Worm (Caenorhabditis elegans) whole organism, young adult: ENCODE results near the gene nuo-5.
A peak's percentile ranks its signal among the peaks of the same experiment; 100 is the strongest.

Experiments used
- B0019.2 ChIP-seq: fragments of 200-800 bp; sonication (Bioruptor generic); conservative IDR thresholded peaks from 2 replicates; pipeline ENCODE4 v1.3.6; 2022; ENCODE audit warnings: missing genetic modification reagents, missing genetic modification characterization, missing compliant biosample characterization
- C17E4.6 ChIP-seq: fragments of 200-800 bp; sonication (Bioruptor generic); IDR thresholded peaks from 2 replicates; pipeline ENCODE4 v1.3.6; 2022; ENCODE audit warnings: missing genetic modification reagents, missing genetic modification characterization, missing compliant biosample characterization
- F37B4.10 ChIP-seq: fragments of 200-800 bp; sonication (Bioruptor generic); IDR thresholded peaks from 2 replicates; pipeline ENCODE4 v1.3.6; 2022; ENCODE audit warnings: missing genetic modification characterization, missing compliant biosample characterization
- F39B2.1 ChIP-seq: fragments of 200-800 bp; sonication (Bioruptor generic); IDR thresholded peaks from 2 replicates; pipeline ENCODE4 v1.3.6; 2022; ENCODE audit warnings: missing genetic modification reagents, missing genetic modification characterization, missing compliant biosample characterization
- F49E8.2 ChIP-seq: sonication (generic microtip); optimal IDR thresholded peaks from 3 replicates; lab custom pipeline; 2017; ENCODE audit warnings: missing genetic modification characterization, mild to moderate bottlenecking, missing compliant biosample characterization, antibody characterized with exemption, moderate library complexity; ENCODE audit not compliant: insufficient read depth
- F57C9.4 ChIP-seq: sonication (generic microtip); optimal IDR thresholded peaks from 2 replicates; lab custom pipeline; 2017; ENCODE audit warnings: mild to moderate bottlenecking, missing genetic modification characterization, missing compliant biosample characterization
- T07F8.4 ChIP-seq: sonication (generic microtip); optimal IDR thresholded peaks from 2 replicates; lab custom pipeline; 2016; ENCODE audit warnings: mild to moderate bottlenecking, missing genetic modification characterization, moderate library complexity, missing compliant biosample characterization
- T26A5.8 ChIP-seq: sonication (generic microtip); optimal IDR thresholded peaks from 2 replicates; lab custom pipeline; 2016; ENCODE audit warnings: missing genetic modification characterization, missing compliant biosample characterization
- Y53F4B.3 ChIP-seq: fragments of 200-800 bp; sonication (Bioruptor generic); IDR thresholded peaks from 2 replicates; pipeline ENCODE4 v1.3.6; 2022; ENCODE audit warnings: missing genetic modification reagents, missing genetic modification characterization, missing compliant biosample characterization
- Y56A3A.18 ChIP-seq: fragments of 200-800 bp; sonication (Bioruptor generic); IDR thresholded peaks from 2 replicates; pipeline ENCODE4 v1.3.6; 2022; ENCODE audit warnings: missing genetic modification reagents, missing genetic modification characterization, missing compliant biosample characterization
- Y67H2A.10 ChIP-seq: fragments of 200-800 bp; sonication (Bioruptor generic); conservative IDR thresholded peaks from 2 replicates; pipeline ENCODE4 v1.3.6; 2022; ENCODE audit warnings: missing genetic modification reagents, missing genetic modification characterization, missing compliant biosample characterization
- Y95B8A.8 ChIP-seq: fragments of 200-800 bp; sonication (Bioruptor generic); IDR thresholded peaks from 2 replicates; pipeline ENCODE4 v1.3.6; 2022; ENCODE audit warnings: missing genetic modification reagents, missing genetic modification characterization, missing compliant biosample characterization
- ZK185.1 ChIP-seq: sonication (generic microtip); optimal IDR thresholded peaks from 2 replicates; lab custom pipeline; 2016; ENCODE audit warnings: mild to moderate bottlenecking, missing genetic modification characterization, missing compliant biosample characterization; ENCODE audit not compliant: poor library complexity, severe bottlenecking
- akir-1 ChIP-seq: fragments of 200-800 bp; sonication (Bioruptor generic); optimal IDR thresholded peaks from 2 replicates; lab custom pipeline; 2018; ENCODE audit warnings: mild to moderate bottlenecking, missing genetic modification characterization, moderate library complexity, missing compliant biosample characterization
- atf-7 ChIP-seq: sonication (generic microtip); optimal IDR thresholded peaks from 2 replicates; lab custom pipeline; 2017; ENCODE audit warnings: mild to moderate bottlenecking, missing genetic modification characterization, missing compliant biosample characterization
- attf-5 ChIP-seq: fragments of 200-800 bp; sonication (Bioruptor generic); optimal IDR thresholded peaks from 2 replicates; lab custom pipeline; 2018; ENCODE audit warnings: mild to moderate bottlenecking, missing genetic modification characterization, missing compliant biosample characterization
- bed-2 ChIP-seq: fragments of 200-800 bp; sonication (Bioruptor generic); IDR thresholded peaks from 2 replicates; pipeline ENCODE4 v1.3.6; 2022; ENCODE audit warnings: missing genetic modification reagents, missing genetic modification characterization, missing compliant biosample characterization
- ceh-100 ChIP-seq: fragments of 200-800 bp; sonication (Bioruptor generic); IDR thresholded peaks from 2 replicates; pipeline ENCODE4 v1.3.6; 2022; ENCODE audit warnings: missing genetic modification reagents, missing genetic modification characterization, missing compliant biosample characterization
- ceh-40 ChIP-seq: fragments of 200-800 bp; sonication (Bioruptor generic); IDR thresholded peaks from 2 replicates; pipeline ENCODE4 v1.3.6; 2022; ENCODE audit warnings: missing genetic modification characterization, missing compliant biosample characterization
- ceh-79 ChIP-seq: sonication (generic microtip); optimal IDR thresholded peaks from 2 replicates; lab custom pipeline; 2017; ENCODE audit warnings: mild to moderate bottlenecking, missing genetic modification characterization, missing compliant biosample characterization
- ceh-91 ChIP-seq: fragments of 200-800 bp; sonication (Bioruptor generic); IDR thresholded peaks from 2 replicates; pipeline ENCODE4 v1.3.6; 2022; ENCODE audit warnings: missing genetic modification reagents, missing genetic modification characterization, missing compliant biosample characterization
- chd-7 ChIP-seq: sonication (generic microtip); optimal IDR thresholded peaks from 2 replicates; lab custom pipeline; 2016; ENCODE audit warnings: mild to moderate bottlenecking, missing genetic modification characterization, moderate library complexity, missing compliant biosample characterization
- dpl-1 ChIP-seq: fragments of 150-350 bp; optimal IDR thresholded peaks from 2 replicates; lab custom pipeline; 2014; ENCODE audit warnings: missing biosample characterization, missing genetic modification reagents, missing genetic modification characterization
- ekl-4 ChIP-seq: fragments of 200-800 bp; sonication (Bioruptor generic); IDR thresholded peaks from 2 replicates; pipeline ENCODE4 v1.3.6; 2022; ENCODE audit warnings: missing genetic modification reagents, missing genetic modification characterization, missing compliant biosample characterization
- fkh-3 ChIP-seq: sonication (generic microtip); optimal IDR thresholded peaks from 2 replicates; lab custom pipeline; 2016; ENCODE audit warnings: mild to moderate bottlenecking, missing genetic modification characterization, missing compliant biosample characterization
- hlh-26 ChIP-seq: fragments of 200-800 bp; sonication (Bioruptor generic); conservative IDR thresholded peaks from 2 replicates; pipeline ENCODE4 v1.3.6; 2022; ENCODE audit warnings: missing genetic modification reagents, missing genetic modification characterization, missing compliant biosample characterization
- hrde-1 ChIP-seq: sonication (generic microtip); optimal IDR thresholded peaks from 2 replicates; lab custom pipeline; 2016; ENCODE audit warnings: missing genetic modification characterization, mild to moderate bottlenecking, missing compliant biosample characterization, moderate library complexity, missing genotype, missing genetic modification reagents, borderline replicate concordance
- hsf-1 ChIP-seq: fragments of 200-800 bp; sonication (Bioruptor generic); IDR thresholded peaks from 2 replicates; pipeline ENCODE4 v1.3.6; 2022; ENCODE audit warnings: missing genetic modification reagents, missing genetic modification characterization, missing compliant biosample characterization
- let-526 ChIP-seq: fragments of 200-800 bp; sonication (Bioruptor generic); IDR thresholded peaks from 2 replicates; pipeline ENCODE4 v1.3.6; 2022; ENCODE audit warnings: missing genetic modification reagents, missing genetic modification characterization, missing compliant biosample characterization
- lin-35 ChIP-seq, 3 experiments: fragments of 150-350 bp in 2 of 3; sonication (generic microtip) in 1 of 3; optimal IDR thresholded peaks; 2 replicates each; lab custom pipeline; 2014 to 2018; ENCODE audit warnings: missing biosample characterization in 3 of 3, missing genetic modification characterization in 3 of 3, missing genetic modification reagents in 3 of 3
- lin-54 ChIP-seq: fragments of 200-800 bp; sonication (Bioruptor generic); optimal IDR thresholded peaks from 2 replicates; lab custom pipeline; 2018; ENCODE audit warnings: mild to moderate bottlenecking, missing genetic modification characterization, missing compliant biosample characterization
- lsy-27 ChIP-seq: sonication (generic microtip); optimal IDR thresholded peaks from 2 replicates; lab custom pipeline; 2017; ENCODE audit warnings: missing genetic modification characterization, mild to moderate bottlenecking, missing compliant biosample characterization, antibody characterized with exemption, missing genotype, borderline replicate concordance; ENCODE audit not compliant: insufficient read depth
- madf-3 ChIP-seq: fragments of 200-800 bp; sonication (Bioruptor generic); IDR thresholded peaks from 2 replicates; pipeline ENCODE4 v1.3.6; 2022; ENCODE audit warnings: missing genetic modification reagents, missing genetic modification characterization, missing compliant biosample characterization
- madf-8 ChIP-seq: fragments of 200-800 bp; sonication (Bioruptor generic); conservative IDR thresholded peaks from 2 replicates; pipeline ENCODE4 v1.3.6; 2022; ENCODE audit warnings: missing genetic modification reagents, missing genetic modification characterization, missing compliant biosample characterization
- nfyb-1 ChIP-seq: fragments of 200-800 bp; sonication (Bioruptor generic); IDR thresholded peaks from 2 replicates; pipeline ENCODE4 v1.3.6; 2022; ENCODE audit warnings: missing genetic modification reagents, missing genetic modification characterization, missing compliant biosample characterization
- nhr-27 ChIP-seq: fragments of 200-800 bp; sonication (Bioruptor generic); optimal IDR thresholded peaks from 2 replicates; lab custom pipeline; 2018; ENCODE audit warnings: mild to moderate bottlenecking, missing genetic modification characterization, moderate library complexity, missing compliant biosample characterization
- pbrm-1 ChIP-seq: fragments of 200-800 bp; sonication (Bioruptor generic); IDR thresholded peaks from 2 replicates; pipeline ENCODE4 v1.3.6; 2022; ENCODE audit warnings: missing genetic modification reagents, missing genetic modification characterization, missing compliant biosample characterization
- rpc-1 ChIP-seq, 2 experiments: fragments of 150-350 bp in 1 of 2; sonication (generic microtip) in 1 of 2; optimal IDR thresholded peaks; 2 replicates each; lab custom pipeline; 2014 to 2018; ENCODE audit warnings: missing biosample characterization in 1 of 2, missing genetic modification characterization in 1 of 2, missing genetic modification reagents in 1 of 2, missing genotype in 1 of 2
- sea-2 ChIP-seq: fragments of 200-800 bp; sonication (Bioruptor generic); IDR thresholded peaks from 2 replicates; pipeline ENCODE4 v1.3.6; 2022; ENCODE audit warnings: missing genetic modification characterization, missing compliant biosample characterization
- snpc-3.4 ChIP-seq: sonication (generic microtip); optimal IDR thresholded peaks from 2 replicates; lab custom pipeline; 2017; ENCODE audit warnings: missing genetic modification characterization, mild to moderate bottlenecking, missing compliant biosample characterization, antibody characterized with exemption, moderate library complexity, missing genotype, missing genetic modification reagents
- somi-1 ChIP-seq: fragments of 200-800 bp; sonication (Bioruptor generic); optimal IDR thresholded peaks from 2 replicates; lab custom pipeline; 2018; ENCODE audit warnings: mild to moderate bottlenecking, missing genetic modification characterization, missing compliant biosample characterization
- zfh-2 ChIP-seq: fragments of 200-800 bp; sonication (Bioruptor generic); conservative IDR thresholded peaks from 2 replicates; pipeline ENCODE4 v1.3.6; 2022; ENCODE audit warnings: missing genetic modification reagents, missing genetic modification characterization, missing compliant biosample characterization
- ztf-18 ChIP-seq: sonication (generic microtip); optimal IDR thresholded peaks from 2 replicates; lab custom pipeline; 2016; ENCODE audit warnings: missing genotype, mild to moderate bottlenecking, missing genetic modification characterization, missing compliant biosample characterization
- ztf-22 ChIP-seq: fragments of 200-800 bp; sonication (Bioruptor generic); optimal IDR thresholded peaks from 2 replicates; lab custom pipeline; 2018; ENCODE audit warnings: mild to moderate bottlenecking, missing genetic modification characterization, moderate library complexity, missing compliant biosample characterization
- ztf-26 ChIP-seq: sonication (generic microtip); optimal IDR thresholded peaks from 2 replicates; lab custom pipeline; 2017; ENCODE audit warnings: missing genetic modification characterization, missing compliant biosample characterization
- ztf-3 ChIP-seq: fragments of 200-800 bp; sonication (Bioruptor generic); optimal IDR thresholded peaks from 2 replicates; lab custom pipeline; 2018; ENCODE audit warnings: mild to moderate bottlenecking, missing genetic modification characterization, missing compliant biosample characterization

nuo-5 gene

DNA sequence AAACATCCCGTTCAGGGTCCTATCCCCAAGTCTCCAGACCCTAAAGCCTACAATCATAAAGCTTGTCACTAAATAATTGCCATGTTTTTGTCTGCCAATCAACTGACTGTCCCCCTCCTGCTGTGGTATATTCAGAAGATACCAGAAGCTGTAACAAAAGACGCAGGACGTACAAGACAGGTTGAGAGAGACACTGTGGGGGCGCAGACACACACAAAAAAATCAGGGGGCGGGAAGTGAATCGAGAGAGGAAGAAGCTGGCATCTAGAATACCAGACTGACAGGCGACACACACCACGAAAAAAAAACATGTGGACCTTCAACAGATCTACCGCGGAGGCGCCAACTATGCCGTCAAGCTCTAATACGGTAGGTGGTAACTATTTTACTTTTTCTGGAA lies 27.6 kb upstream of the nuo-5 start, which contains the start of gene kel-8:
kel-8 (plus strand) TSS at position 301 of the 400 bp plus-strand sequence.
- TF ChIP-seq hsf-1 (GFP tag; lab: Robert Waterston, UW) (no peak), madf-3 (GFP tag; lab: Robert Waterston, UW) (0 out of 2 replicates have a peak, but pooled peaks have one; percentile 39), hlh-26 (GFP tag; lab: Robert Waterston, UW) (no peak)

ce11 chrV:2672603-2673002 lies 26.2 kb upstream of the nuo-5 start, which contains the start of gene W02G9.3:
Gene W02G9.3, plus strand, starts transcription at chrV:2672986.
- TF ChIP-seq ceh-91 (GFP tag; lab: Robert Waterston, UW): peak; percentile 44; the same call in 1 of the 2 replicates
- no peak for TF ChIP-seq fkh-3
- no peak for TF ChIP-seq akir-1 (GFP tag; lab: Kevin White, UChicago)
- TF ChIP-seq T07F8.4 (tag; lab: Kevin White, UChicago): no peak
- no peak for TF ChIP-seq lsy-27 (tag; lab: Kevin White, UChicago)
- no peak for TF ChIP-seq Y53F4B.3 (GFP tag; lab: Robert Waterston, UW)
- no peak for TF ChIP-seq chd-7
- no peak for TF ChIP-seq C17E4.6
- no peak for TF ChIP-seq madf-8
- no peak for TF ChIP-seq nhr-27
- TF ChIP-seq F37B4.10 (GFP tag; lab: Robert Waterston, UW): no peak
- no peak for TF ChIP-seq ztf-18 (tag; lab: Kevin White, UChicago)
- TF ChIP-seq F49E8.2 (tag; lab: Kevin White, UChicago): peak; percentile 60
- TF ChIP-seq Y95B8A.8 (GFP tag; lab: Robert Waterston, UW): no peak
- no peak for TF ChIP-seq nfyb-1 (GFP tag; lab: Robert Waterston, UW)
- TF ChIP-seq ztf-26 (tag; lab: Kevin White, UChicago): no peak
- TF ChIP-seq sea-2 (GFP tag; lab: Robert Waterston, UW): no peak
- TF ChIP-seq lin-35 (GFP tag; optimal IDR thresholded peaks at IDR 0.05; lab: Kevin White, UChicago): peak in 1 of 3 experiments; percentile 81
- peak; percentile 72 for TF ChIP-seq attf-5 (GFP tag; lab: Kevin White, UChicago)
- TF ChIP-seq lin-54 (GFP tag; lab: Kevin White, UChicago): peak; percentile 73
- no peak for TF ChIP-seq ztf-3 (GFP tag; lab: Kevin White, UChicago)
- no peak for TF ChIP-seq ztf-22 (GFP tag; lab: Kevin White, UChicago)
- TF ChIP-seq Y56A3A.18 (GFP tag; lab: Robert Waterston, UW): no peak
- no peak for TF ChIP-seq rpc-1 (optimal IDR thresholded peaks at IDR 0.05; lab: Kevin White, UChicago)
- no peak for TF ChIP-seq rpc-1 (tag; optimal IDR thresholded peaks at IDR 0.05; lab: Kevin White, UChicago)
- no peak for TF ChIP-seq zfh-2
- no peak for TF ChIP-seq Y67H2A.10 (GFP tag; lab: Robert Waterston, UW)
- no peak for TF ChIP-seq ceh-40 (GFP tag; lab: Robert Waterston, UW)
- no peak for TF ChIP-seq ekl-4 (GFP tag; lab: Robert Waterston, UW)
- TF ChIP-seq T26A5.8 (tag; lab: Kevin White, UChicago): no peak
- no peak for TF ChIP-seq ceh-79
- no peak for TF ChIP-seq somi-1 (GFP tag; lab: Kevin White, UChicago)
- no peak for TF ChIP-seq bed-2 (GFP tag; lab: Robert Waterston, UW)
- TF ChIP-seq ZK185.1 (tag; lab: Kevin White, UChicago): no peak
- no peak for TF ChIP-seq hlh-26 (GFP tag; lab: Robert Waterston, UW)
- peak; percentile 68; the same call in 1 of the 2 replicates for TF ChIP-seq pbrm-1 (GFP tag; lab: Robert Waterston, UW)
- no peak for TF ChIP-seq B0019.2 (GFP tag; lab: Robert Waterston, UW)
- TF ChIP-seq dpl-1: peak; percentile 57
- TF ChIP-seq let-526 (GFP tag; lab: Robert Waterston, UW): no peak
- TF ChIP-seq ceh-100 (GFP tag; lab: Robert Waterston, UW): peak; percentile 92
- TF ChIP-seq F57C9.4: no peak
- TF ChIP-seq hrde-1 (tag; lab: Kevin White, UChicago): no peak
- no peak for TF ChIP-seq F39B2.1
- peak; percentile 63 for TF ChIP-seq snpc-3.4 (tag; lab: Kevin White, UChicago)
- TF ChIP-seq atf-7 (tag; lab: Kevin White, UChicago): no peak
